Worm (Caenorhabditis elegans) whole organism, young adult: ENCODE measurements around the gene set-5.

Source experiments
- B0261.1 ChIP-seq: sonication (generic microtip); optimal IDR thresholded peaks from 2 replicates; lab custom pipeline; 2016; ENCODE audit warnings: mild to moderate bottlenecking, missing genetic modification characterization, moderate library complexity, missing compliant biosample characterization
- F23B12.7 ChIP-seq: sonication (generic microtip); optimal IDR thresholded peaks from 2 replicates; lab custom pipeline; 2017; ENCODE audit warnings: missing genetic modification characterization, mild to moderate bottlenecking, missing compliant biosample characterization, antibody characterized with exemption, moderate library complexity; ENCODE audit not compliant: insufficient read depth
- F33H1.4 ChIP-seq: fragments of 200-800 bp; sonication (Bioruptor generic); IDR thresholded peaks from 2 replicates; pipeline ENCODE4 v1.3.6; 2022; ENCODE audit warnings: missing genetic modification reagents, missing genetic modification characterization, missing compliant biosample characterization
- F37B4.10 ChIP-seq: fragments of 200-800 bp; sonication (Bioruptor generic); IDR thresholded peaks from 2 replicates; pipeline ENCODE4 v1.3.6; 2022; ENCODE audit warnings: missing genetic modification characterization, missing compliant biosample characterization
- F52B5.7 ChIP-seq: sonication (generic microtip); optimal IDR thresholded peaks from 2 replicates; lab custom pipeline; 2016; ENCODE audit warnings: mild to moderate bottlenecking, missing genetic modification characterization, missing compliant biosample characterization
- F55B11.4 ChIP-seq: sonication (generic microtip); optimal IDR thresholded peaks from 2 replicates; lab custom pipeline; 2016; ENCODE audit warnings: missing compliant biosample characterization, missing genetic modification characterization, borderline replicate concordance; ENCODE audit not compliant: insufficient read depth
- K12H6.12 ChIP-seq: fragments of 200-800 bp; sonication (Bioruptor generic); optimal IDR thresholded peaks from 2 replicates; lab custom pipeline; 2018; ENCODE audit warnings: mild to moderate bottlenecking, missing genetic modification characterization, missing compliant biosample characterization
- Y53F4B.3 ChIP-seq: fragments of 200-800 bp; sonication (Bioruptor generic); IDR thresholded peaks from 2 replicates; pipeline ENCODE4 v1.3.6; 2022; ENCODE audit warnings: missing genetic modification reagents, missing genetic modification characterization, missing compliant biosample characterization
- Y67H2A.10 ChIP-seq: fragments of 200-800 bp; sonication (Bioruptor generic); conservative IDR thresholded peaks from 2 replicates; pipeline ENCODE4 v1.3.6; 2022; ENCODE audit warnings: missing genetic modification reagents, missing genetic modification characterization, missing compliant biosample characterization
- ZK185.1 ChIP-seq: sonication (generic microtip); optimal IDR thresholded peaks from 2 replicates; lab custom pipeline; 2016; ENCODE audit warnings: mild to moderate bottlenecking, missing genetic modification characterization, missing compliant biosample characterization; ENCODE audit not compliant: poor library complexity, severe bottlenecking
- ama-1 ChIP-seq, 3 experiments: fragments of 150-350 bp in 1 of 3; sonication (generic microtip) in 2 of 3; optimal IDR thresholded peaks; 2 replicates each; lab custom pipeline; 2014 to 2018; ENCODE audit warnings: missing biosample characterization in 2 of 3, missing genetic modification characterization in 2 of 3, missing genetic modification reagents in 2 of 3
- attf-6 ChIP-seq: fragments of 200-800 bp; sonication (Bioruptor generic); IDR thresholded peaks from 2 replicates; pipeline ENCODE4 v1.3.6; 2022; ENCODE audit warnings: missing genetic modification reagents, missing genetic modification characterization, missing compliant biosample characterization
- ceh-91 ChIP-seq: fragments of 200-800 bp; sonication (Bioruptor generic); IDR thresholded peaks from 2 replicates; pipeline ENCODE4 v1.3.6; 2022; ENCODE audit warnings: missing genetic modification reagents, missing genetic modification characterization, missing compliant biosample characterization
- chd-7 ChIP-seq: sonication (generic microtip); optimal IDR thresholded peaks from 2 replicates; lab custom pipeline; 2016; ENCODE audit warnings: mild to moderate bottlenecking, missing genetic modification characterization, moderate library complexity, missing compliant biosample characterization
- die-1 ChIP-seq: sonication (generic microtip); optimal IDR thresholded peaks from 2 replicates; lab custom pipeline; 2016; ENCODE audit warnings: missing genotype, mild to moderate bottlenecking, missing genetic modification characterization, missing compliant biosample characterization
- dox-1 ChIP-seq: fragments of 200-800 bp; sonication (Bioruptor generic); IDR thresholded peaks from 2 replicates; pipeline ENCODE4 v1.3.6; 2022; ENCODE audit warnings: missing genetic modification reagents, missing genetic modification characterization, missing compliant biosample characterization
- dpl-1 ChIP-seq: fragments of 150-350 bp; optimal IDR thresholded peaks from 2 replicates; lab custom pipeline; 2014; ENCODE audit warnings: missing biosample characterization, missing genetic modification reagents, missing genetic modification characterization
- hlh-12 ChIP-seq: sonication (generic microtip); optimal IDR thresholded peaks from 2 replicates; lab custom pipeline; 2016; ENCODE audit warnings: missing genetic modification characterization, missing compliant biosample characterization
- hmg-20 ChIP-seq: fragments of 200-800 bp; sonication (Bioruptor generic); IDR thresholded peaks from 2 replicates; pipeline ENCODE4 v1.3.6; 2022; ENCODE audit warnings: missing genetic modification reagents, missing genetic modification characterization, missing compliant biosample characterization
- hrde-1 ChIP-seq: sonication (generic microtip); optimal IDR thresholded peaks from 2 replicates; lab custom pipeline; 2016; ENCODE audit warnings: missing genetic modification characterization, mild to moderate bottlenecking, missing compliant biosample characterization, moderate library complexity, missing genotype, missing genetic modification reagents, borderline replicate concordance
- hsf-1 ChIP-seq: fragments of 200-800 bp; sonication (Bioruptor generic); IDR thresholded peaks from 2 replicates; pipeline ENCODE4 v1.3.6; 2022; ENCODE audit warnings: missing genetic modification reagents, missing genetic modification characterization, missing compliant biosample characterization
- lag-1 ChIP-seq: fragments of 200-800 bp; sonication (Bioruptor generic); IDR thresholded peaks from 2 replicates; pipeline ENCODE4 v1.3.6; 2022; ENCODE audit warnings: missing genetic modification reagents, missing genetic modification characterization, missing compliant biosample characterization
- let-526 ChIP-seq: fragments of 200-800 bp; sonication (Bioruptor generic); IDR thresholded peaks from 2 replicates; pipeline ENCODE4 v1.3.6; 2022; ENCODE audit warnings: missing genetic modification reagents, missing genetic modification characterization, missing compliant biosample characterization
- let-607 ChIP-seq, 2 experiments: fragments of 200-800 bp in 1 of 2; sonication (Bioruptor generic) in 1 of 2; sonication (generic microtip) in 1 of 2; optimal IDR thresholded peaks; 2 replicates each; lab custom pipeline; 2016 to 2018; ENCODE audit warnings: mild to moderate bottlenecking in 2 of 2, missing compliant biosample characterization in 2 of 2, missing genetic modification characterization in 2 of 2, moderate library complexity in 2 of 2, missing genotype in 1 of 2
- lin-26 ChIP-seq: fragments of 200-800 bp; sonication (Bioruptor generic); IDR thresholded peaks from 2 replicates; pipeline ENCODE4 v1.3.6; 2022; ENCODE audit warnings: missing genetic modification reagents, missing genetic modification characterization, missing compliant biosample characterization
- lin-40 ChIP-seq: sonication (generic microtip); optimal IDR thresholded peaks from 2 replicates; lab custom pipeline; 2016; ENCODE audit warnings: missing genetic modification characterization, mild to moderate bottlenecking, missing compliant biosample characterization, missing genotype, missing genetic modification reagents
- lsl-1 ChIP-seq: fragments of 200-800 bp; sonication (Bioruptor generic); optimal IDR thresholded peaks from 2 replicates; lab custom pipeline; 2018; ENCODE audit warnings: mild to moderate bottlenecking, missing genetic modification characterization, moderate library complexity, missing compliant biosample characterization
- lsy-27 ChIP-seq: sonication (generic microtip); optimal IDR thresholded peaks from 2 replicates; lab custom pipeline; 2017; ENCODE audit warnings: missing genetic modification characterization, mild to moderate bottlenecking, missing compliant biosample characterization, antibody characterized with exemption, missing genotype, borderline replicate concordance; ENCODE audit not compliant: insufficient read depth
- madf-3 ChIP-seq: fragments of 200-800 bp; sonication (Bioruptor generic); IDR thresholded peaks from 2 replicates; pipeline ENCODE4 v1.3.6; 2022; ENCODE audit warnings: missing genetic modification reagents, missing genetic modification characterization, missing compliant biosample characterization
- madf-6 ChIP-seq: fragments of 200-800 bp; sonication (Bioruptor generic); IDR thresholded peaks from 2 replicates; pipeline ENCODE4 v1.3.6; 2022; ENCODE audit warnings: missing genetic modification reagents, missing genetic modification characterization, missing compliant biosample characterization
- madf-8 ChIP-seq: fragments of 200-800 bp; sonication (Bioruptor generic); conservative IDR thresholded peaks from 2 replicates; pipeline ENCODE4 v1.3.6; 2022; ENCODE audit warnings: missing genetic modification reagents, missing genetic modification characterization, missing compliant biosample characterization
- nfya-1 ChIP-seq: sonication (generic microtip); optimal IDR thresholded peaks from 2 replicates; lab custom pipeline; 2017; ENCODE audit warnings: antibody characterized with exemption, missing compliant biosample characterization, missing genetic modification characterization, borderline replicate concordance; ENCODE audit not compliant: insufficient read depth
- nfyb-1 ChIP-seq: fragments of 200-800 bp; sonication (Bioruptor generic); IDR thresholded peaks from 2 replicates; pipeline ENCODE4 v1.3.6; 2022; ENCODE audit warnings: missing genetic modification reagents, missing genetic modification characterization, missing compliant biosample characterization
- rpc-1 ChIP-seq, 2 experiments: fragments of 150-350 bp in 1 of 2; sonication (generic microtip) in 1 of 2; optimal IDR thresholded peaks; 2 replicates each; lab custom pipeline; 2014 to 2018; ENCODE audit warnings: missing biosample characterization in 1 of 2, missing genetic modification characterization in 1 of 2, missing genetic modification reagents in 1 of 2, missing genotype in 1 of 2
- sdz-38 ChIP-seq: sonication (generic microtip); optimal IDR thresholded peaks from 2 replicates; lab custom pipeline; 2016; ENCODE audit warnings: missing genotype, missing genetic modification characterization, missing compliant biosample characterization
- snpc-1.3 ChIP-seq: sonication (generic microtip); optimal IDR thresholded peaks from 2 replicates; lab custom pipeline; 2017; ENCODE audit warnings: missing genetic modification characterization, mild to moderate bottlenecking, missing compliant biosample characterization, antibody characterized with exemption, moderate library complexity, missing genotype, missing genetic modification reagents; ENCODE audit not compliant: insufficient read depth
- snpc-4 ChIP-seq, 5 experiments: fragments of 150-350 bp in 1 of 5; sonication (generic microtip) in 4 of 5; optimal IDR thresholded peaks; 2 replicates each; lab custom pipeline; 2014 to 2018; ENCODE audit warnings: missing genetic modification characterization in 5 of 5, missing biosample characterization in 3 of 5, antibody characterized with exemption in 2 of 5, mild to moderate bottlenecking in 2 of 5, missing compliant biosample characterization in 2 of 5, missing genotype in 2 of 5, moderate library complexity in 2 of 5, missing genetic modification reagents in 1 of 5
- tbp1 ChIP-seq: fragments of 200-800 bp; sonication (Bioruptor generic); optimal IDR thresholded peaks from 2 replicates; lab custom pipeline; 2018; ENCODE audit warnings: mild to moderate bottlenecking, missing genetic modification characterization, missing compliant biosample characterization
- tlf-1 ChIP-seq: fragments of 200-800 bp; sonication (Bioruptor generic); optimal IDR thresholded peaks from 2 replicates; lab custom pipeline; 2018; ENCODE audit warnings: mild to moderate bottlenecking, missing genetic modification characterization, missing compliant biosample characterization
- ztf-18 ChIP-seq: sonication (generic microtip); optimal IDR thresholded peaks from 2 replicates; lab custom pipeline; 2016; ENCODE audit warnings: missing genotype, mild to moderate bottlenecking, missing genetic modification characterization, missing compliant biosample characterization
- ztf-3 ChIP-seq: fragments of 200-800 bp; sonication (Bioruptor generic); optimal IDR thresholded peaks from 2 replicates; lab custom pipeline; 2018; ENCODE audit warnings: mild to moderate bottlenecking, missing genetic modification characterization, missing compliant biosample characterization
- ztf-6 ChIP-seq: fragments of 200-800 bp; sonication (Bioruptor generic); IDR thresholded peaks from 2 replicates; pipeline ENCODE4 v1.3.6; 2022; ENCODE audit warnings: missing genetic modification reagents, missing genetic modification characterization, missing compliant biosample characterization

The set-5 gene

ce11 chrV:14688097-14688912, 10.5 kb upstream of the set-5 start, which contains the start of gene C47E8.11 (continued):
- TF ChIP-seq lag-1 (peak; percentile 6; the same call in 1 of the 2 replicates), tlf-1 (peak; percentile 78), madf-3 (GFP tag; lab: Robert Waterston, UW) (peak; percentile 72; the same call in 1 of the 2 replicates), madf-6 (peak; percentile 84), dox-1 (peak; percentile 76), nfya-1 (tag; lab: Kevin White, UChicago) (no peak), snpc-4 (GFP tag; optimal IDR thresholded peaks at IDR 0.05; lab: Kevin White, UChicago) (peak; percentile 3), snpc-4 (tag; optimal IDR thresholded peaks at IDR 0.05; lab: Kevin White, UChicago) (peak in 2 of 4 experiments; percentile 39 to 74), F55B11.4 (tag; lab: Kevin White, UChicago) (no peak), snpc-1.3 (tag; lab: Kevin White, UChicago) (peak; percentile 82), hsf-1 (GFP tag; lab: Robert Waterston, UW) (peak; percentile 85), let-526 (GFP tag; lab: Robert Waterston, UW) (no peak; the same call in 1 of the 2 replicates), ceh-91 (no peak), ztf-3 (no peak), let-607 (tag; optimal IDR thresholded peaks at IDR 0.05; lab: Kevin White, UChicago) (peak in 1 of 2 experiments; percentile 60), attf-6 (GFP tag; lab: Robert Waterston, UW) (no peak; the same call in 1 of the 2 replicates), F52B5.7 (tag; lab: Kevin White, UChicago) (peak; percentile 48), ZK185.1 (tag; lab: Kevin White, UChicago) (peak; percentile 64), B0261.1 (tag; lab: Kevin White, UChicago) (peak; percentile 6), F37B4.10 (no peak), hmg-20 (peak; percentile 57), nfyb-1 (GFP tag; lab: Robert Waterston, UW) (peak; percentile 75), hrde-1 (tag; lab: Kevin White, UChicago) (peak; percentile 21), ama-1 (optimal IDR thresholded peaks at IDR 0.05; lab: Kevin White, UChicago) (peak; percentile 92), ama-1 (GFP tag; optimal IDR thresholded peaks at IDR 0.05; lab: Kevin White, UChicago) (peak; percentile 57 to 77), lsy-27 (tag; lab: Kevin White, UChicago) (no peak), F33H1.4 (GFP tag; lab: Robert Waterston, UW) (peak; percentile 36; the same call in 1 of the 2 replicates), Y53F4B.3 (GFP tag; lab: Robert Waterston, UW) (no peak), dpl-1 (GFP tag; lab: Kevin White, UChicago) (no peak), F23B12.7 (tag; lab: Kevin White, UChicago) (peak; percentile 44), Y67H2A.10 (GFP tag; lab: Robert Waterston, UW) (no peak)

ce11 chrV:14689060-14689750, 9.6 kb upstream of the set-5 start, which contains the start of gene gasr-8:
gasr-8 (plus strand) TSS chrV:14689110.
- TF ChIP-seq ztf-18 (peak; percentile 23), lin-40 (tag; lab: Kevin White, UChicago) (no peak), hlh-12 (tag; lab: Kevin White, UChicago) (no peak), chd-7 (tag; lab: Kevin White, UChicago) (no peak), ztf-6 (GFP tag; lab: Robert Waterston, UW) (no peak), rpc-1 (optimal IDR thresholded peaks at IDR 0.05; lab: Kevin White, UChicago) (peak; percentile 66), rpc-1 (tag; optimal IDR thresholded peaks at IDR 0.05; lab: Kevin White, UChicago) (peak; percentile 82), sdz-38 (no peak), lin-26 (GFP tag; lab: Robert Waterston, UW) (peak; percentile 80), die-1 (tag; lab: Kevin White, UChicago) (peak; percentile 48), F33H1.4 (GFP tag; lab: Robert Waterston, UW) (peak; percentile 8; the same call in 1 of the 2 replicates), madf-8 (GFP tag; lab: Robert Waterston, UW) (peak; percentile 66), nfyb-1 (GFP tag; lab: Robert Waterston, UW) (peak; percentile 76), tbp1 (GFP tag; lab: Kevin White, UChicago) (peak; percentile 90), lsl-1 (GFP tag; lab: Kevin White, UChicago) (peak; percentile 73), F37B4.10 (no peak), K12H6.12 (tag; lab: Kevin White, UChicago) (no peak)
